Fruit fly (Drosophila melanogaster) whole organism, prepupa: ENCODE results near the gene CG11977.

ENCODE experiments used
- CG11294 ChIP-seq: fragments of 200-800 bp; sonication (Bioruptor generic); IDR thresholded peaks from 2 replicates; pipeline ENCODE4 v1.3.6; 2022; ENCODE audit warnings: missing biosample characterization, missing genetic modification characterization
- CG3919 ChIP-seq: fragments of 200-800 bp; sonication (Bioruptor generic); optimal IDR thresholded peaks from 3 replicates; lab custom pipeline; 2016; ENCODE audit warnings: missing biosample characterization, missing genetic modification characterization
- Eip75B ChIP-seq: fragments of 200-800 bp; sonication (Bioruptor generic); optimal IDR thresholded peaks from 3 replicates; lab custom pipeline; 2016; ENCODE audit warnings: missing biosample characterization, missing genetic modification characterization
- Gug ChIP-seq: fragments of 200-800 bp; sonication (Bioruptor generic); IDR thresholded peaks from 2 replicates; pipeline ENCODE4 v1.3.6; 2022; ENCODE audit warnings: missing biosample characterization, missing genetic modification characterization
- Met ChIP-seq: fragments of 200-800 bp; sonication (Bioruptor generic); optimal IDR thresholded peaks from 3 replicates; lab custom pipeline; 2016; ENCODE audit warnings: missing biosample characterization, missing genetic modification characterization
- Sox15 ChIP-seq: fragments of 200-800 bp; sonication (Bioruptor generic); optimal IDR thresholded peaks from 3 replicates; lab custom pipeline; 2016; ENCODE audit warnings: missing biosample characterization, missing genetic modification characterization
- dsx ChIP-seq: fragments of 200-800 bp; optimal IDR thresholded peaks from 3 replicates; lab custom pipeline; 2019; ENCODE audit warnings: missing biosample characterization, mild to moderate bottlenecking, missing genetic modification characterization, moderate library complexity; ENCODE audit not compliant: poor library complexity, severe bottlenecking
- esn ChIP-seq: fragments of 200-800 bp; sonication (Bioruptor generic); optimal IDR thresholded peaks from 2 replicates; lab custom pipeline; 2016; ENCODE audit warnings: missing biosample characterization, mild to moderate bottlenecking, missing genetic modification characterization, moderate library complexity
- vri ChIP-seq: fragments of 200-800 bp; sonication (Bioruptor generic); optimal IDR thresholded peaks from 3 replicates; lab custom pipeline; 2016; ENCODE audit warnings: missing biosample characterization, mild to moderate bottlenecking, missing genetic modification characterization

- TF ChIP-seq esn (GFP tag; lab: Kevin White, UChicago): no peak
- TF ChIP-seq Eip75B (GFP tag; lab: Kevin White, UChicago): no peak
- TF ChIP-seq Sox15 (GFP tag; lab: Kevin White, UChicago): no peak
- TF ChIP-seq CG3919: no peak
- no peak for TF ChIP-seq CG11294 (GFP tag; lab: Robert Waterston, UW)
- no peak for TF ChIP-seq Gug (GFP tag; lab: Robert Waterston, UW)
- no peak for TF ChIP-seq Met (GFP tag; lab: Kevin White, UChicago)
- no peak for TF ChIP-seq dsx (GFP tag; lab: Kevin White, UChicago)
- TF ChIP-seq vri: no peak
Measured at dm6 chr3R:9046954-9047353, 49.5 kb downstream of the CG11977 start.
